Worm (Caenorhabditis elegans): ENCODE data around the gene mpst-1.

- no peak for TF ChIP-seq dao-5 (tag; optimal IDR thresholded peaks at IDR 0.05)
- TF ChIP-seq him-1 (tag; optimal IDR thresholded peaks at IDR 0.05) = no peak
- TF ChIP-seq W03F9.2 (tag; optimal IDR thresholded peaks at IDR 0.05) = no peak
Measured at ce11 chrV:11795352-11795751, 31.5 kb downstream of the mpst-1 start.

All from whole organism, L4/young adult.